Fruit fly (Drosophila melanogaster): ENCODE measurements around the gene Afti.

DNA sequence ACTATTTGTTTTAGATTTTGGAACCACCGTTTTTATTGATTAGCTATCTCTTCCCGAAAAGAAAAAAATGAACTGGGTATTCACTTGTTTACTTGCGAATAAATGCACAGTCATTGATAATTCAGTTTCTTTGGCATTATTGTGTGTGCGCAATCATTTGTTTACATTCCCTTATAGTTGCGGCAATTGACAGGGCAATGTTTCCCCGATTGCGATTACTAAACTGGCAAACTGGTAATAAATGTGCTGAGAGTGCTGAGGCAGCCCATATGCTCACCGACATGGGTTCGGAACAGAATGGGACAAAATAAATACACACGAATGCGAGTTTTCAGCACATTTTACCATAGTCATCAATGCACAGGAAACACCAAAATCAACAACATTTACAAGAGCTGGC is 39.4 kb upstream of the Afti start:
- TF ChIP-seq eyg (GFP tag; optimal IDR thresholded peaks at IDR 0.05) (no peak), CG4282 (GFP tag; optimal IDR thresholded peaks at IDR 0.05) (no peak), Mes4 (GFP tag; optimal IDR thresholded peaks at IDR 0.05) (no peak), br (optimal IDR thresholded peaks at IDR 0.05) (no peak), Sin3A (optimal IDR thresholded peaks at IDR 0.05) (no peak), Lim3 (GFP tag; IDR thresholded peaks at IDR 0.05) (no peak), CG17359 (tag; optimal IDR thresholded peaks at IDR 0.05) (no peak), ssp (GFP tag; IDR thresholded peaks at IDR 0.05) (no peak)

Measured in whole organism, embryonic.